Fruit fly (Drosophila melanogaster) whole organism, prepupa: ENCODE results near the gene CG14518.

Experiments
- Blimp-1 ChIP-seq: fragments of 200-800 bp; sonication (Bioruptor generic); optimal IDR thresholded peaks from 3 replicates; lab custom pipeline; 2017; ENCODE audit warnings: missing biosample characterization, missing genetic modification characterization, mild to moderate bottlenecking, moderate library complexity, missing genetic modification reagents
- CG10631 ChIP-seq: fragments of 200-800 bp; sonication (Bioruptor generic); optimal IDR thresholded peaks from 2 replicates; lab custom pipeline; 2016; ENCODE audit warnings: missing biosample characterization, missing genetic modification characterization
- CG10669 ChIP-seq: fragments of 200-800 bp; sonication (Bioruptor generic); optimal IDR thresholded peaks from 3 replicates; lab custom pipeline; 2018; ENCODE audit warnings: missing biosample characterization, mild to moderate bottlenecking, missing genetic modification characterization, moderate library complexity
- CG11294 ChIP-seq: fragments of 200-800 bp; sonication (Bioruptor generic); IDR thresholded peaks from 2 replicates; pipeline ENCODE4 v1.3.6; 2022; ENCODE audit warnings: missing biosample characterization, missing genetic modification characterization
- CG11902 ChIP-seq: fragments of 200-800 bp; sonication (Bioruptor generic); optimal IDR thresholded peaks from 3 replicates; lab custom pipeline; 2016; ENCODE audit warnings: missing biosample characterization, missing genetic modification characterization
- CG16779 ChIP-seq: fragments of 200-800 bp; sonication (Bioruptor generic); optimal IDR thresholded peaks from 3 replicates; lab custom pipeline; 2017; ENCODE audit warnings: missing biosample characterization, mild to moderate bottlenecking, missing genetic modification characterization
- CG3032 ChIP-seq: fragments of 200-800 bp; optimal IDR thresholded peaks from 2 replicates; lab custom pipeline; 2019; ENCODE audit warnings: missing biosample characterization, mild to moderate bottlenecking, missing genetic modification characterization, moderate library complexity
- CG31627 ChIP-seq: fragments of 200-800 bp; sonication (Bioruptor generic); optimal IDR thresholded peaks from 3 replicates; lab custom pipeline; 2016; ENCODE audit warnings: missing biosample characterization, missing genetic modification characterization
- CG32006 ChIP-seq: fragments of 200-800 bp; sonication (Bioruptor generic); optimal IDR thresholded peaks from 3 replicates; lab custom pipeline; 2017; ENCODE audit warnings: missing biosample characterization, mild to moderate bottlenecking, missing genetic modification characterization
- CG34406 ChIP-seq: fragments of 200-800 bp; sonication (Bioruptor generic); optimal IDR thresholded peaks from 3 replicates; lab custom pipeline; 2016; ENCODE audit warnings: missing biosample characterization, missing genetic modification characterization
- CG3919 ChIP-seq: fragments of 200-800 bp; sonication (Bioruptor generic); optimal IDR thresholded peaks from 3 replicates; lab custom pipeline; 2016; ENCODE audit warnings: missing biosample characterization, missing genetic modification characterization
- CG4318 ChIP-seq: fragments of 200-800 bp; sonication (Bioruptor generic); optimal IDR thresholded peaks from 3 replicates; lab custom pipeline; 2017; ENCODE audit warnings: missing biosample characterization, mild to moderate bottlenecking, missing genetic modification characterization
- CG6163 ChIP-seq: fragments of 200-800 bp; sonication (Bioruptor generic); IDR thresholded peaks from 3 replicates; pipeline ENCODE4 v1.3.6; 2022; ENCODE audit warnings: missing biosample characterization, missing genetic modification characterization
- CG6276 ChIP-seq: fragments of 200-800 bp; sonication (Bioruptor generic); optimal IDR thresholded peaks from 2 replicates; lab custom pipeline; 2017; ENCODE audit warnings: missing biosample characterization, mild to moderate bottlenecking, missing genetic modification characterization
- CG6792 ChIP-seq: fragments of 200-800 bp; sonication (Bioruptor generic); optimal IDR thresholded peaks from 3 replicates; lab custom pipeline; 2016; ENCODE audit warnings: missing biosample characterization, missing genetic modification characterization
- CG7368 ChIP-seq: fragments of 200-800 bp; sonication (Bioruptor generic); optimal IDR thresholded peaks from 3 replicates; lab custom pipeline; 2016; ENCODE audit warnings: missing biosample characterization, missing genetic modification characterization
- CG8119 ChIP-seq: fragments of 200-800 bp; sonication (Bioruptor generic); IDR thresholded peaks from 3 replicates; pipeline ENCODE4 v1.3.6; 2022; ENCODE audit warnings: missing biosample characterization, missing genetic modification characterization
- CG8632 ChIP-seq: fragments of 200-800 bp; sonication (Bioruptor generic); optimal IDR thresholded peaks from 3 replicates; lab custom pipeline; 2016; ENCODE audit warnings: missing biosample characterization, missing genetic modification characterization
- CG9139 ChIP-seq: fragments of 200-800 bp; sonication (Bioruptor generic); optimal IDR thresholded peaks from 3 replicates; lab custom pipeline; 2017; ENCODE audit warnings: missing biosample characterization, mild to moderate bottlenecking, missing genetic modification characterization
- Eip75B ChIP-seq: fragments of 200-800 bp; sonication (Bioruptor generic); optimal IDR thresholded peaks from 3 replicates; lab custom pipeline; 2016; ENCODE audit warnings: missing biosample characterization, missing genetic modification characterization
- Eip78C ChIP-seq: fragments of 200-800 bp; sonication (Bioruptor generic); peaks from one replicate; lab custom pipeline; 2016; ENCODE audit warnings: missing biosample characterization, missing genetic modification characterization
- Eip93F ChIP-seq: fragments of 200-800 bp; sonication (Bioruptor generic); optimal IDR thresholded peaks from 2 replicates; lab custom pipeline; 2016; ENCODE audit warnings: missing biosample characterization, mild to moderate bottlenecking, missing genetic modification characterization
- Ets21C ChIP-seq: fragments of 200-800 bp; sonication (Bioruptor generic); optimal IDR thresholded peaks from 3 replicates; lab custom pipeline; 2016; ENCODE audit warnings: missing biosample characterization, missing genetic modification characterization
- Ets96B ChIP-seq: fragments of 200-800 bp; optimal IDR thresholded peaks from 2 replicates; lab custom pipeline; 2019; ENCODE audit warnings: missing biosample characterization, mild to moderate bottlenecking, missing genetic modification characterization, moderate library complexity
- Gug ChIP-seq: fragments of 200-800 bp; sonication (Bioruptor generic); IDR thresholded peaks from 2 replicates; pipeline ENCODE4 v1.3.6; 2022; ENCODE audit warnings: missing biosample characterization, missing genetic modification characterization
- Hr39 ChIP-seq: fragments of 200-800 bp; sonication (Bioruptor generic); optimal IDR thresholded peaks from 2 replicates; lab custom pipeline; 2016; ENCODE audit warnings: missing biosample characterization, missing genetic modification characterization
- Hr4 ChIP-seq: fragments of 200-800 bp; sonication (Bioruptor generic); optimal IDR thresholded peaks from 3 replicates; lab custom pipeline; 2016; ENCODE audit warnings: missing biosample characterization, missing genetic modification characterization
- Lpt ChIP-seq: fragments of 200-800 bp; sonication (Bioruptor generic); optimal IDR thresholded peaks from 3 replicates; lab custom pipeline; 2016; ENCODE audit warnings: missing biosample characterization, missing genetic modification characterization
- OdsH ChIP-seq: fragments of 200-800 bp; sonication (Bioruptor generic); optimal IDR thresholded peaks from 3 replicates; lab custom pipeline; 2016; ENCODE audit warnings: missing biosample characterization, missing genetic modification characterization
- Sox102F ChIP-seq: fragments of 200-800 bp; sonication (Bioruptor generic); optimal IDR thresholded peaks from 2 replicates; lab custom pipeline; 2016; ENCODE audit warnings: missing biosample characterization, mild to moderate bottlenecking, missing genetic modification characterization
- Sox15 ChIP-seq: fragments of 200-800 bp; sonication (Bioruptor generic); optimal IDR thresholded peaks from 3 replicates; lab custom pipeline; 2016; ENCODE audit warnings: missing biosample characterization, missing genetic modification characterization
- cyc ChIP-seq: fragments of 200-800 bp; sonication (Bioruptor generic); optimal IDR thresholded peaks from 3 replicates; lab custom pipeline; 2016; ENCODE audit warnings: missing biosample characterization, missing genetic modification characterization
- dsx ChIP-seq: fragments of 200-800 bp; optimal IDR thresholded peaks from 3 replicates; lab custom pipeline; 2019; ENCODE audit warnings: missing biosample characterization, mild to moderate bottlenecking, missing genetic modification characterization, moderate library complexity; ENCODE audit not compliant: poor library complexity, severe bottlenecking
- eg ChIP-seq: fragments of 200-800 bp; sonication (Bioruptor generic); IDR thresholded peaks from 3 replicates; pipeline ENCODE4 v1.3.6; 2022; ENCODE audit warnings: missing biosample characterization, missing genetic modification characterization
- esn ChIP-seq: fragments of 200-800 bp; sonication (Bioruptor generic); optimal IDR thresholded peaks from 2 replicates; lab custom pipeline; 2016; ENCODE audit warnings: missing biosample characterization, mild to moderate bottlenecking, missing genetic modification characterization, moderate library complexity
- fd59A ChIP-seq: fragments of 200-800 bp; sonication (Bioruptor generic); optimal IDR thresholded peaks from 2 replicates; lab custom pipeline; 2017; ENCODE audit warnings: missing biosample characterization, mild to moderate bottlenecking, missing genetic modification characterization, missing genetic modification reagents
- fkh ChIP-seq: fragments of 200-800 bp; sonication (Bioruptor generic); optimal IDR thresholded peaks from 3 replicates; lab custom pipeline; 2017; ENCODE audit warnings: missing biosample characterization, mild to moderate bottlenecking, missing genetic modification characterization, moderate library complexity
- net ChIP-seq: fragments of 200-800 bp; sonication (Bioruptor generic); optimal IDR thresholded peaks from 3 replicates; lab custom pipeline; 2016; ENCODE audit warnings: missing biosample characterization, missing genetic modification characterization
- salr ChIP-seq, 2 experiments: fragments of 200-800 bp; sonication (Bioruptor generic); optimal IDR thresholded peaks; 3 replicates each; lab custom pipeline; 2016 to 2018; ENCODE audit warnings: missing biosample characterization in 2 of 2, missing genetic modification characterization in 2 of 2, mild to moderate bottlenecking in 1 of 2
- ss ChIP-seq, 2 experiments: fragments of 200-800 bp; sonication (Bioruptor generic); optimal IDR thresholded peaks; 2 replicates in 1 of 2; 3 replicates in 1 of 2; lab custom pipeline; 2017 to 2018; ENCODE audit warnings: mild to moderate bottlenecking in 2 of 2, missing biosample characterization in 2 of 2, missing genetic modification characterization in 2 of 2, moderate library complexity in 1 of 2
- svp ChIP-seq: fragments of 200-800 bp; sonication (Bioruptor generic); peaks from one replicate; lab custom pipeline; 2016; ENCODE audit warnings: missing biosample characterization, missing genetic modification characterization
- topi ChIP-seq: fragments of 200-800 bp; sonication (Bioruptor generic); optimal IDR thresholded peaks from 3 replicates; lab custom pipeline; 2016; ENCODE audit warnings: missing biosample characterization, missing genetic modification characterization
- vri ChIP-seq: fragments of 200-800 bp; sonication (Bioruptor generic); optimal IDR thresholded peaks from 3 replicates; lab custom pipeline; 2016; ENCODE audit warnings: missing biosample characterization, mild to moderate bottlenecking, missing genetic modification characterization

The CG14518 gene

dm6 chr3R:28998999-28999398 lies 25.8 kb upstream of the CG14518 start (continued):
- TF ChIP-seq Ets96B (peak; percentile 38), CG3032 (peak; percentile 32), Eip78C (GFP tag; lab: Kevin White, UChicago) (peak; percentile 89), fd59A (GFP tag; lab: Kevin White, UChicago) (peak; percentile 57), CG10631 (GFP tag; lab: Kevin White, UChicago) (no peak), CG6276 (no peak), CG6792 (GFP tag; lab: Kevin White, UChicago) (peak; percentile 29), CG11902 (GFP tag; lab: Kevin White, UChicago) (peak; percentile 50), svp (peak; percentile 77), salr (GFP tag; optimal IDR thresholded peaks at IDR 0.05; lab: Kevin White, UChicago) (peak in 1 of 2 experiments; percentile 28), Eip93F (GFP tag; lab: Kevin White, UChicago) (no peak), Sox15 (peak; percentile 43), OdsH (GFP tag; lab: Kevin White, UChicago) (peak; percentile 35), CG6163 (GFP tag; lab: Robert Waterston, UW) (0 out of 3 replicates have a peak, but pooled peaks have one; percentile 11), CG34406 (GFP tag; lab: Kevin White, UChicago) (peak; percentile 37), Ets21C (no peak), Blimp-1 (GFP tag; lab: Kevin White, UChicago) (no peak), Gug (no peak), vri (GFP tag; lab: Kevin White, UChicago) (no peak), CG10669 (peak; percentile 39), CG7368 (GFP tag; lab: Kevin White, UChicago) (no peak), Hr39 (GFP tag; lab: Kevin White, UChicago) (peak; percentile 52), CG9139 (GFP tag; lab: Kevin White, UChicago) (no peak), ss (GFP tag; optimal IDR thresholded peaks at IDR 0.05; lab: Kevin White, UChicago) (peak in 1 of 2 experiments; percentile 46), net (GFP tag; lab: Kevin White, UChicago) (peak; percentile 13)

DNA sequence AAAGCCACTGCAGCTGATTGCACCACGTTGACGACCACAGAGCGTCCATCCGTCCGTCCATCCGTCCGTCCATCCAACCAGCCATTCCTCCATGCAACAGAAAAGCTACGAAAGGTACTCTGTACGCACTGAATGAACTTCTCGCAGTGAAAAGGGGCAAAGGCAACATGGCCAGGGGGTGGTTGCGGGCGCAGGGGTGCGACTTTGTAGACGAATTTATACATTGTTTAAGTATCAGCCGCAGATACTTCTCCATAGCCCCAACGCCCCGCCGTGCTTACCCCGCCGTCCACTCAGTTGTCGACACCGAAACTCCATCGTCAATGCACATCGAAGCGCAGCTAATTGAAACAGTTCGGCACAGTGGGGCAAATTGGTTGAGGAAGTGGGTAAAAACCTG lies 24.8 kb upstream of the CG14518 start:
- TF ChIP-seq Lpt (GFP tag; lab: Kevin White, UChicago) = no peak
- TF ChIP-seq dsx = peak; percentile 95
- TF ChIP-seq CG8632 = no peak
- 0 out of 2 replicates have a peak, but pooled peaks have one; percentile 17 for TF ChIP-seq Gug
- no peak for TF ChIP-seq Blimp-1 (GFP tag; lab: Kevin White, UChicago)
- no peak for TF ChIP-seq salr (GFP tag; optimal IDR thresholded peaks at IDR 0.05; lab: Kevin White, UChicago)
- no peak for TF ChIP-seq CG10631 (GFP tag; lab: Kevin White, UChicago)
- TF ChIP-seq Hr39 (GFP tag; lab: Kevin White, UChicago) = no peak

DNA sequence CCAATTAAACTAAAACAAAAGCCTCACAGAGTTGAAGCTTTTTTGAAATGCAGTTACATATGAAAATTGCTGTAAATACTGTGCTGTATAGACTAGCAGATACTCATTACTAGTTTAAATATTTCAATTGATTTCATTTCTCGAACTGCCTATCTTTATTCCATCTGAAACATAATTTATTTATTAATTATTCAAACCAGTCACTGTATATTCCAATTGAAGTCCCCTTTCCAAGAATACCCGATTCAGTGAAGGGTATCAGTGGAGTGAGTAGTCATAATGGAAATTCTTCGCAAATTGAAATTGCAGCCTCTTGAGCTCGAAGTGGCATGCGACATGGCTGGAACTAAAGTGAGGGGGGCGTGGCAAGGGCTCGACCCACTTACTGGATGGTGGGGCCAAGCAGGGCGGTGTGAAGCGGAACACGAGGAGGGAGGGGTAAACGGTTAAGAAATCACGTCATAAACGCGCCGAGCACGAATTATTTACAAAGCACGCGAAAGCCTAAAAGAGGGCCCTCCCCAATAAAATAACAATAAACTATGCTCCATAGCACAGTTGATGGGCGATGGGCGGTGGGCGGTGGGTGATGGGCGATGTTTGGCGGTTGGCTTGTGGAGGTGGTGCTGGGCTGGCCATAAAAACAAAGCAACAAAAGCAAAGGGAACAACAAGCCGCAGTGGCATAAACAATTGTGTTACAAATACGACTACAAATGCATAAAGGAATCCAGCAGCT lies 19.7 kb upstream of the CG14518 start:
- TF ChIP-seq salr (GFP tag; optimal IDR thresholded peaks at IDR 0.05; lab: Kevin White, UChicago) (no peak), Hr4 (peak; percentile 63), Ets96B (peak; percentile 31), CG4318 (peak; percentile 18), OdsH (GFP tag; lab: Kevin White, UChicago) (peak; percentile 60), CG11294 (GFP tag; lab: Robert Waterston, UW) (peak; percentile 20; the same call in 1 of the 2 replicates), Lpt (GFP tag; lab: Kevin White, UChicago) (peak; percentile 0), fkh (GFP tag; lab: Kevin White, UChicago) (no peak), CG32006 (GFP tag; lab: Kevin White, UChicago) (peak; percentile 55), CG34406 (GFP tag; lab: Kevin White, UChicago) (peak; percentile 16), Blimp-1 (GFP tag; lab: Kevin White, UChicago) (no peak), Sox102F (GFP tag; lab: Kevin White, UChicago) (peak; percentile 43), Ets21C (no peak), Gug (peak; percentile 33; the same call in 1 of the 2 replicates), eg (GFP tag; lab: Robert Waterston, UW) (peak; percentile 77), CG3919 (peak; percentile 52), esn (GFP tag; lab: Kevin White, UChicago) (peak; percentile 52), cyc (GFP tag; lab: Kevin White, UChicago) (peak; percentile 34), dsx (peak; percentile 22), Eip75B (GFP tag; lab: Kevin White, UChicago) (peak; percentile 44), CG8119 (peak; percentile 58), CG16779 (tag; lab: Kevin White, UChicago) (no peak), CG6792 (GFP tag; lab: Kevin White, UChicago) (peak; percentile 36), Sox15 (peak; percentile 6), fd59A (GFP tag; lab: Kevin White, UChicago) (peak; percentile 2), CG6163 (GFP tag; lab: Robert Waterston, UW) (peak; percentile 53; the same call in 2 of the 3 replicates), CG10631 (GFP tag; lab: Kevin White, UChicago) (peak; percentile 48), CG31627 (peak; percentile 52), topi (GFP tag; lab: Kevin White, UChicago) (peak; percentile 39), CG7368 (GFP tag; lab: Kevin White, UChicago) (peak; percentile 16)
